Worm (Caenorhabditis elegans): ENCODE measurements around the gene F56C3.4.

Gene F56C3.4

DNA sequence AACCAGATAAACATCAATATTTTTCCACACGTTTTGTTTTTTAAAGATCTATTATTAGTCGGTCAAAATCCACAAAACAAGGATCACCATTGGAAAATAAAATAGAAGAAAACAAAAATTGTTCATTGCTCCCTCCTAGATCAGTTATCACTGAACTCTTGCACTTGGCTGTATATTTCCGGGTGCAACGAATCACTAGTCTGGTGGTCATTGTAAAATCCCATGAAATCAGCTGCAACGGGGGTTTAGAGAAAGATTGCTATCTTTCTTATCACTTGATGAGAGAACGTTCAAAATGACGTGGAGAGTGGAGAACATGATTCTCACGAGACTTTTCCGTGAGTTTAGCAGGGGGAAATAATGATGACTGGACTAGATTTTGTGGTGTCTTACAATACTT, 35.3 kb upstream of the F56C3.4 start (continued):
- TF ChIP-seq zip-2 (tag; optimal IDR thresholded peaks at IDR 0.05) = no peak
- no peak for TF ChIP-seq mep-1 (tag; optimal IDR thresholded peaks at IDR 0.05)
- TF ChIP-seq Y75B8A.6 (GFP tag; IDR thresholded peaks at IDR 0.05) = no peak
- TF ChIP-seq nhr-10 (tag; optimal IDR thresholded peaks at IDR 0.05) = peak; percentile 25
- no peak for TF ChIP-seq gei-8 (GFP tag; optimal IDR thresholded peaks at IDR 0.05)
- no peak for TF ChIP-seq daf-19 (GFP tag; conservative IDR thresholded peaks at IDR 0.05)
- TF ChIP-seq pqm-1 (tag; optimal IDR thresholded peaks at IDR 0.05) = no peak
- TF ChIP-seq egl-43 (GFP tag; IDR thresholded peaks at IDR 0.05) = no peak
- TF ChIP-seq attf-4 (tag; optimal IDR thresholded peaks at IDR 0.05) = no peak
- no peak for TF ChIP-seq F44E2.7 (GFP tag; IDR thresholded peaks at IDR 0.05)
- TF ChIP-seq ctbp-1 (GFP tag; IDR thresholded peaks at IDR 0.05) = no peak
- TF ChIP-seq F26F4.8 (GFP tag; conservative IDR thresholded peaks at IDR 0.05) = no peak
- peak; percentile 60 for TF ChIP-seq dmd-6 (GFP tag; IDR thresholded peaks at IDR 0.05)
- no peak for TF ChIP-seq ceh-44 (GFP tag; IDR thresholded peaks at IDR 0.05)
- no peak for TF ChIP-seq nhr-42 (GFP tag; IDR thresholded peaks at IDR 0.05)
- TF ChIP-seq lsy-2 (tag; optimal IDR thresholded peaks at IDR 0.05) = peak in 1 of 2 experiments; percentile 26
- TF ChIP-seq R02D3.7 (tag; optimal IDR thresholded peaks at IDR 0.05) = no peak
- no peak for TF ChIP-seq hmg-1.1 (GFP tag; IDR thresholded peaks at IDR 0.05)
- no peak for TF ChIP-seq ces-1 (GFP tag; optimal IDR thresholded peaks at IDR 0.05)
- no peak for TF ChIP-seq nhr-102 (tag; optimal IDR thresholded peaks at IDR 0.05)
- no peak for TF ChIP-seq ZK337.2 (GFP tag; IDR thresholded peaks at IDR 0.05)
- no peak for TF ChIP-seq zip-11 (GFP tag; IDR thresholded peaks at IDR 0.05)
- TF ChIP-seq zfp-3 (GFP tag; conservative IDR thresholded peaks at IDR 0.05) = no peak
- TF ChIP-seq madf-9 (GFP tag; conservative IDR thresholded peaks at IDR 0.05) = no peak
- no peak for TF ChIP-seq php-3 (GFP tag; IDR thresholded peaks at IDR 0.05)
- peak; percentile 49; the same call in 1 of the 2 replicates for TF ChIP-seq T26A8.4 (GFP tag; IDR thresholded peaks at IDR 0.05)
- peak; percentile 83 for TF ChIP-seq hlh-11 (tag; optimal IDR thresholded peaks at IDR 0.05)
- TF ChIP-seq dmd-8 (GFP tag; IDR thresholded peaks at IDR 0.05) = no peak
- no peak for TF ChIP-seq duxl-1 (tag; optimal IDR thresholded peaks at IDR 0.05; ENCODE audit: poor library complexity)
- no peak for TF ChIP-seq unc-39 (tag; optimal IDR thresholded peaks at IDR 0.05)
- TF ChIP-seq tra-1 (GFP tag; IDR thresholded peaks at IDR 0.05) = no peak
- no peak for TF ChIP-seq ceh-62 (tag; optimal IDR thresholded peaks at IDR 0.05)
- TF ChIP-seq sdz-12 (GFP tag; optimal IDR thresholded peaks at IDR 0.05) = no peak
- TF ChIP-seq ztf-7 (tag; optimal IDR thresholded peaks at IDR 0.05) = no peak

DNA sequence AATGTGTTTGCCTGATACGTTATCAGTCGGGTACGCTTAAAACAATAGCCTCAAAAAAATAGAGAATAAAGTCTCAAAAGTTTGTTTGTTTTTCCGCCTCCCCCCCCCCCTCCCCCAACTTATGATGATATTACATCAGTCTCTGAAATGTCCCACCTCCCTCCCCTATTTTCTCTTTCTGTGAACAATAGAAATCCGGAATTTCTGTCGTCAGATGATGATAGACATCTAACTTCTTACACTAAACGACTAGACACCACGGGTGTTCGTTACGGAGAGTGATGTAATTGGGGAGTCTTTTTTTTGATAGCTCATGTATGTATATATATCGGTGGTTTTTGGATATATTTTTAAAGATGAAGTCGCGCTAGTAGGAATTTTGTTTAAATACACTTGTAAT, 33.9 kb upstream of the F56C3.4 start:
- TF ChIP-seq hlh-11 (tag; optimal IDR thresholded peaks at IDR 0.05) = peak; percentile 0
- peak; percentile 32 for TF ChIP-seq hlh-30 (tag; optimal IDR thresholded peaks at IDR 0.05; ENCODE audit: insufficient read depth)
- no peak for TF ChIP-seq ceh-32 (tag; optimal IDR thresholded peaks at IDR 0.05; ENCODE audit: poor library complexity)
- no peak for TF ChIP-seq duxl-1 (tag; optimal IDR thresholded peaks at IDR 0.05; ENCODE audit: poor library complexity)
- TF ChIP-seq ceh-62 (tag; optimal IDR thresholded peaks at IDR 0.05) = no peak
- peak; percentile 72; the same call in 1 of the 2 replicates for TF ChIP-seq zip-11 (GFP tag; IDR thresholded peaks at IDR 0.05)
- peak; percentile 86 for TF ChIP-seq ztf-7 (tag; optimal IDR thresholded peaks at IDR 0.05)
- no peak for TF ChIP-seq nhr-10 (tag; optimal IDR thresholded peaks at IDR 0.05)
- TF ChIP-seq lin-38 (GFP tag; IDR thresholded peaks at IDR 0.05) = no peak
- TF ChIP-seq madf-5 (GFP tag; IDR thresholded peaks at IDR 0.05) = no peak

DNA sequence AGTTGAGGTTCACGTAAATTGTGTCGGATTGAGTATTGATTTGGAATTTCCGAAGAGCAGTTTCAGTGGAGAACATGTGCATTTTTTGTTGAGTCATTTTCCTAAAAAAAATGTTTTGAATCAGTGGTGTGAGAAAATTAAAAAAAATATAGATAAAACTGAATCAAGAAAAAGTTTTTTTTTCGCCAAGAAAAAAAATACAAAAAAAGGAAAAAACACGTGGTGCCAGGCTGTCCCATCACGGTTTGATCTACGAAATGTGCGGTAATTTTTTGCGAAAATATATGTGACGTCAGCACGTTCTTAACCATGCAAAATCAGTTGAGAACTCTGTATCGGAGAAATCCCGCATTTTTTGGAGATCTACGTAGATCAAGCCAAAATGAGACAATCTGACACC, 33.4 kb upstream of the F56C3.4 start, which contains the start of gene F56C3.9:
F56C3.9 (minus strand) TSS at position 101 of the 400 bp plus-strand sequence.
- no peak for TF ChIP-seq lin-39 (tag; optimal IDR thresholded peaks at IDR 0.05)

Measured in whole organism, L4 larva.